Worm (Caenorhabditis elegans) whole organism, midembryonic: Measurements from ENCODE around the gene Y40A1A.2.

Experiments used
- T22C8.4 ChIP-seq: fragments of 200-800 bp; sonication (Bioruptor generic); IDR thresholded peaks from 2 replicates; pipeline ENCODE4 v1.3.6; 2022; ENCODE audit warnings: missing genetic modification characterization, missing compliant biosample characterization
- cog-1 ChIP-seq: sonication (generic microtip); optimal IDR thresholded peaks from 2 replicates; lab custom pipeline; 2016; ENCODE audit warnings: missing genetic modification characterization, missing compliant biosample characterization
- flt-1 ChIP-seq: fragments of 200-800 bp; sonication (Bioruptor generic); IDR thresholded peaks from 2 replicates; pipeline ENCODE4 v1.3.6; 2022; ENCODE audit warnings: missing genetic modification characterization, missing compliant biosample characterization
- klf-2 ChIP-seq: fragments of 200-800 bp; sonication (Bioruptor generic); conservative IDR thresholded peaks from 2 replicates; pipeline ENCODE4 v1.3.6; 2022; ENCODE audit warnings: missing genetic modification reagents, missing genetic modification characterization, missing compliant biosample characterization
- ref-1 ChIP-seq: fragments of 200-800 bp; sonication (Bioruptor generic); conservative IDR thresholded peaks from 2 replicates; pipeline ENCODE4 v1.3.6; 2022; ENCODE audit warnings: missing genetic modification reagents, missing genetic modification characterization, missing compliant biosample characterization
- tab-1 ChIP-seq: fragments of 200-800 bp; sonication (Bioruptor generic); IDR thresholded peaks from 2 replicates; pipeline ENCODE4 v1.3.6; 2022; ENCODE audit warnings: missing genetic modification characterization, missing compliant biosample characterization
- ztf-23 ChIP-seq: fragments of 200-800 bp; sonication (Bioruptor generic); IDR thresholded peaks from 2 replicates; pipeline ENCODE4 v1.3.6; 2022; ENCODE audit warnings: missing genetic modification reagents, missing genetic modification characterization, missing compliant biosample characterization
- ztf-29 ChIP-seq: fragments of 200-800 bp; sonication (Bioruptor generic); IDR thresholded peaks from 2 replicates; pipeline ENCODE4 v1.3.6; 2022; ENCODE audit warnings: missing genetic modification reagents, missing genetic modification characterization, missing compliant biosample characterization

ce11 chrX:2013912-2014311 lies 23.4 kb downstream of the Y40A1A.2 start:
- TF ChIP-seq flt-1 (GFP tag; lab: Robert Waterston, UW) (no peak), cog-1 (tag; lab: Kevin White, UChicago) (no peak), ztf-23 (no peak), T22C8.4 (no peak), ztf-29 (GFP tag; lab: Robert Waterston, UW) (no peak), tab-1 (no peak), ref-1 (GFP tag; lab: Robert Waterston, UW) (no peak), klf-2 (GFP tag; lab: Robert Waterston, UW) (no peak)
